Worm (Caenorhabditis elegans) whole organism, L1 larva: ENCODE data around the gene svop-1.

Source experiments
- aha-1 ChIP-seq: fragments of 150-350 bp; optimal IDR thresholded peaks from 2 replicates; lab custom pipeline; 2014; ENCODE audit warnings: missing biosample characterization, missing genetic modification characterization
- blmp-1 ChIP-seq: fragments of 150-350 bp; optimal IDR thresholded peaks from 2 replicates; lab custom pipeline; 2014; ENCODE audit warnings: missing biosample characterization, missing genetic modification characterization
- ceh-63 ChIP-seq: fragments of 200-800 bp; sonication (Bioruptor generic); optimal IDR thresholded peaks from 2 replicates; lab custom pipeline; 2018; ENCODE audit warnings: mild to moderate bottlenecking, missing genetic modification characterization, missing compliant biosample characterization
- ceh-82 ChIP-seq, 3 experiments: fragments of 150-350 bp in 1 of 3; sonication (generic microtip) in 2 of 3; optimal IDR thresholded peaks; 2 replicates each; lab custom pipeline; 2014 to 2017; ENCODE audit warnings: missing biosample characterization in 3 of 3, missing genetic modification characterization in 3 of 3
- ceh-90 ChIP-seq: sonication (generic microtip); optimal IDR thresholded peaks from 2 replicates; lab custom pipeline; 2016; ENCODE audit warnings: missing genetic modification characterization, missing compliant biosample characterization
- ces-1 ChIP-seq: fragments of 150-350 bp; optimal IDR thresholded peaks from 2 replicates; lab custom pipeline; 2014; ENCODE audit warnings: missing biosample characterization, missing genetic modification reagents, missing genetic modification characterization
- dpl-1 ChIP-seq, 3 experiments: fragments of 150-350 bp in 2 of 3; sonication (generic microtip) in 1 of 3; optimal IDR thresholded peaks; 2 replicates each; lab custom pipeline; 2014 to 2017; ENCODE audit warnings: missing biosample characterization in 3 of 3, missing genetic modification characterization in 3 of 3, missing genetic modification reagents in 3 of 3
- efl-1 ChIP-seq, 4 experiments: fragments of 150-350 bp; optimal IDR thresholded peaks in 3 of 4; peaks in 1 of 4; 1 replicate in 1 of 4; 2 replicates in 3 of 4; lab custom pipeline; 2014; ENCODE audit warnings: missing biosample characterization in 2 of 4, missing genetic modification characterization in 2 of 4, missing genetic modification reagents in 2 of 4
- efl-3 ChIP-seq: fragments of 200-800 bp; sonication (Bioruptor generic); optimal IDR thresholded peaks from 2 replicates; lab custom pipeline; 2018; ENCODE audit warnings: mild to moderate bottlenecking, missing genetic modification characterization, missing compliant biosample characterization
- elt-3 ChIP-seq, 6 experiments: fragments of 150-350 bp in 1 of 6; sonication (generic microtip); optimal IDR thresholded peaks; 2 replicates each; lab custom pipeline; 2017 to 2018; ENCODE audit warnings: missing biosample characterization in 6 of 6, missing genetic modification characterization in 6 of 6, inconsistent platforms in 1 of 6
- fkh-10 ChIP-seq: sonication (generic microtip); optimal IDR thresholded peaks from 2 replicates; lab custom pipeline; 2017; ENCODE audit warnings: missing biosample characterization, missing genetic modification reagents, missing genetic modification characterization
- fkh-4 ChIP-seq: sonication (generic microtip); optimal IDR thresholded peaks from 2 replicates; lab custom pipeline; 2016; ENCODE audit warnings: missing compliant biosample characterization, missing genetic modification characterization, borderline replicate concordance
- hlh-4 ChIP-seq: sonication (generic microtip); optimal IDR thresholded peaks from 2 replicates; lab custom pipeline; 2016; ENCODE audit warnings: mild to moderate bottlenecking, missing genetic modification characterization, missing compliant biosample characterization
- hpl-2 ChIP-seq: fragments of 150-350 bp; optimal IDR thresholded peaks from 2 replicates; lab custom pipeline; 2014; ENCODE audit warnings: missing biosample characterization, missing genetic modification reagents, missing genetic modification characterization
- irx-1 ChIP-seq: sonication (generic microtip); optimal IDR thresholded peaks from 2 replicates; lab custom pipeline; 2016; ENCODE audit warnings: missing genetic modification characterization, missing compliant biosample characterization
- lin-13 ChIP-seq: fragments of 150-350 bp; optimal IDR thresholded peaks from 2 replicates; lab custom pipeline; 2014; ENCODE audit warnings: missing biosample characterization, missing genetic modification reagents, missing genetic modification characterization
- lin-14 ChIP-seq: fragments of 200-800 bp; sonication (Bioruptor generic); optimal IDR thresholded peaks from 2 replicates; lab custom pipeline; 2018; ENCODE audit warnings: mild to moderate bottlenecking, missing genetic modification characterization, moderate library complexity, missing compliant biosample characterization
- lin-15B ChIP-seq: fragments of 150-350 bp; sonication (generic microtip); optimal IDR thresholded peaks from 3 replicates; lab custom pipeline; 2014; ENCODE audit warnings: missing biosample characterization, missing genetic modification characterization
- lsy-2 ChIP-seq, 2 experiments: fragments of 150-350 bp; optimal IDR thresholded peaks; 2 replicates each; lab custom pipeline; 2014; ENCODE audit warnings: missing biosample characterization in 2 of 2, missing genetic modification characterization in 2 of 2
- mef-2 ChIP-seq: fragments of 150-350 bp; optimal IDR thresholded peaks from 2 replicates; lab custom pipeline; 2014; ENCODE audit warnings: missing biosample characterization, missing genetic modification characterization
- mep-1 ChIP-seq: fragments of 150-350 bp; optimal IDR thresholded peaks from 2 replicates; lab custom pipeline; 2014; ENCODE audit warnings: missing biosample characterization, missing genetic modification characterization
- nhr-12 ChIP-seq: sonication (generic microtip); optimal IDR thresholded peaks from 2 replicates; lab custom pipeline; 2017; ENCODE audit warnings: missing biosample characterization, missing genetic modification characterization
- nhr-19 ChIP-seq: fragments of 200-800 bp; sonication (Bioruptor generic); conservative IDR thresholded peaks from 2 replicates; pipeline ENCODE4 v1.3.6; 2022; ENCODE audit warnings: missing genetic modification characterization, missing compliant biosample characterization
- nhr-20 ChIP-seq: sonication (generic microtip); optimal IDR thresholded peaks from 2 replicates; lab custom pipeline; 2016; ENCODE audit warnings: mild to moderate bottlenecking, missing genetic modification characterization, missing compliant biosample characterization
- nhr-237 ChIP-seq: fragments of 150-350 bp; optimal IDR thresholded peaks from 2 replicates; lab custom pipeline; 2014; ENCODE audit warnings: missing biosample characterization, missing genetic modification characterization
- nhr-47 ChIP-seq: sonication (generic microtip); optimal IDR thresholded peaks from 2 replicates; lab custom pipeline; 2016; ENCODE audit warnings: mild to moderate bottlenecking, missing genetic modification characterization, moderate library complexity, missing compliant biosample characterization
- nhr-71 ChIP-seq: sonication (generic microtip); optimal IDR thresholded peaks from 2 replicates; lab custom pipeline; 2016; ENCODE audit warnings: mild to moderate bottlenecking, missing genetic modification characterization, moderate library complexity, missing compliant biosample characterization
- nhr-76 ChIP-seq: sonication (generic microtip); optimal IDR thresholded peaks from 2 replicates; lab custom pipeline; 2017; ENCODE audit warnings: missing biosample characterization, missing genetic modification characterization
- nhr-77 ChIP-seq: fragments of 150-350 bp; optimal IDR thresholded peaks from 2 replicates; lab custom pipeline; 2014; ENCODE audit warnings: missing biosample characterization, missing genetic modification characterization
- nhr-85 ChIP-seq: sonication (generic microtip); peaks from one replicate; lab custom pipeline; 2016; ENCODE audit warnings: missing genetic modification characterization, inconsistent platforms, missing compliant biosample characterization
- pqm-1 ChIP-seq: sonication (generic microtip); optimal IDR thresholded peaks from 3 replicates; lab custom pipeline; 2017; ENCODE audit warnings: missing biosample characterization, missing genetic modification characterization
- skn-1 ChIP-seq: fragments of 150-350 bp; optimal IDR thresholded peaks from 2 replicates; lab custom pipeline; 2014; ENCODE audit warnings: missing biosample characterization, missing genetic modification characterization
- snpc-4 ChIP-seq: fragments of 150-350 bp; optimal IDR thresholded peaks from 2 replicates; lab custom pipeline; 2014; ENCODE audit warnings: missing biosample characterization, missing genetic modification characterization
- snu-23 ChIP-seq: sonication (generic microtip); optimal IDR thresholded peaks from 2 replicates; lab custom pipeline; 2016; ENCODE audit warnings: missing genetic modification characterization, missing compliant biosample characterization
- sox-4 ChIP-seq: sonication (generic microtip); optimal IDR thresholded peaks from 2 replicates; lab custom pipeline; 2016; ENCODE audit warnings: missing genetic modification characterization, missing compliant biosample characterization
- sup-37 ChIP-seq: fragments of 200-800 bp; sonication (Bioruptor generic); optimal IDR thresholded peaks from 2 replicates; lab custom pipeline; 2018; ENCODE audit warnings: mild to moderate bottlenecking, missing genetic modification characterization, missing compliant biosample characterization
- unc-62 ChIP-seq: fragments of 150-350 bp; optimal IDR thresholded peaks from 2 replicates; lab custom pipeline; 2014; ENCODE audit warnings: missing biosample characterization, missing genetic modification reagents, missing genetic modification characterization
- unc-98 ChIP-seq: fragments of 200-800 bp; sonication (Bioruptor generic); IDR thresholded peaks from 2 replicates; pipeline ENCODE4 v1.3.6; 2022; ENCODE audit warnings: missing genetic modification characterization, missing compliant biosample characterization
- vab-15 ChIP-seq: sonication (generic microtip); optimal IDR thresholded peaks from 2 replicates; lab custom pipeline; 2017; ENCODE audit warnings: missing genotype, mild to moderate bottlenecking, missing genetic modification characterization, missing compliant biosample characterization
- xbp-1 ChIP-seq: sonication (generic microtip); optimal IDR thresholded peaks from 2 replicates; lab custom pipeline; 2016; ENCODE audit warnings: missing genetic modification characterization, missing compliant biosample characterization
- zag-1 ChIP-seq: fragments of 150-350 bp; optimal IDR thresholded peaks from 2 replicates; lab custom pipeline; 2014; ENCODE audit warnings: missing biosample characterization, missing genetic modification characterization
- ztf-4 ChIP-seq: fragments of 150-350 bp; optimal IDR thresholded peaks from 2 replicates; lab custom pipeline; 2014; ENCODE audit warnings: missing biosample characterization, missing genetic modification characterization

The svop-1 gene

ce11 chrIII:8926512-8926911 is 41.2 kb upstream of the svop-1 start (continued):
- peak; percentile 20 for TF ChIP-seq snu-23 (GFP tag; lab: Kevin White, UChicago)
- no peak for TF ChIP-seq skn-1 (tag; lab: Kevin White, UChicago)
- no peak for TF ChIP-seq fkh-4
- TF ChIP-seq unc-62, result no peak
- TF ChIP-seq zag-1 (tag; lab: Kevin White, UChicago), result no peak
- TF ChIP-seq lin-13, result no peak
- TF ChIP-seq nhr-76 (tag; lab: Kevin White, UChicago), result no peak
- no peak for TF ChIP-seq sup-37 (GFP tag; lab: Kevin White, UChicago)
- no peak for TF ChIP-seq vab-15
- peak; percentile 87 for TF ChIP-seq blmp-1 (tag; lab: Kevin White, UChicago)
- TF ChIP-seq nhr-19 (GFP tag; lab: Robert Waterston, UW), result no peak

DNA sequence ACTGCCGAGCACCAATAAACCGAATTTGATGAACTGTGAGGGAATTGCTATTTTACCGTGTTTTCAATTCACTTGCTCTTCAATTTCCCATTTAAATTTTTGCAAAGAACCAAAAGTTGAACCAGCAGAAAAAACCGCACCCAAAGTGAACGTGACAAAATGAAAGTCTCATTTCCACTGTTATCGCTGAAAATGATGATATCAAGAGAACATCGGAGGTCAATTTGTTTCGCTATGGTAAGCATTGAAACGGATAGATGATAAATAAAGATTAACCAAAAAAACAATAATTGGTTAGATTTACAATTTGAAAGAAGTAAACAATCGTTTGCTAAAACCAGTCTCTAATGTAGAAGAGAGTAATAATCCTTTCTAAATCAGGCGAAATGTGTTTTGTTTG is 40.3 kb upstream of the svop-1 start:
- TF ChIP-seq sox-4 (no peak), blmp-1 (tag; lab: Kevin White, UChicago) (peak; percentile 31), nhr-85 (tag; lab: Kevin White, UChicago) (peak; percentile 51), nhr-47 (no peak), nhr-19 (GFP tag; lab: Robert Waterston, UW) (no peak), mep-1 (no peak), ztf-4 (tag; lab: Kevin White, UChicago) (no peak), ceh-63 (GFP tag; lab: Kevin White, UChicago) (no peak), nhr-237 (tag; lab: Kevin White, UChicago) (no peak), nhr-20 (no peak), aha-1 (no peak)
- TF ChIP-seq, all 84 proteins: peak for 2

- TF ChIP-seq ces-1, result no peak
- no peak for TF ChIP-seq hlh-4 (tag; lab: Kevin White, UChicago)
- TF ChIP-seq nhr-19 (GFP tag; lab: Robert Waterston, UW), result no peak
- no peak for TF ChIP-seq zag-1 (tag; lab: Kevin White, UChicago)
- no peak for TF ChIP-seq unc-62
- no peak for TF ChIP-seq nhr-12 (tag; lab: Kevin White, UChicago)
- TF ChIP-seq ceh-82 (tag; optimal IDR thresholded peaks at IDR 0.05; lab: Kevin White, UChicago), result no peak
- no peak for TF ChIP-seq xbp-1 (tag; lab: Kevin White, UChicago)
- no peak for TF ChIP-seq unc-98 (GFP tag; lab: Robert Waterston, UW)
- TF ChIP-seq nhr-85 (tag; lab: Kevin White, UChicago), result no peak
- no peak for TF ChIP-seq efl-1 (optimal IDR thresholded peaks at IDR 0.05; lab: Kevin White, UChicago)
- TF ChIP-seq efl-1 (GFP tag; optimal IDR thresholded peaks at IDR 0.05 in 1 of 2; lab: Kevin White, UChicago), result no peak
- no peak for TF ChIP-seq pqm-1
- no peak for TF ChIP-seq lin-15B (tag; lab: Kevin White, UChicago)
- TF ChIP-seq efl-3 (GFP tag; lab: Kevin White, UChicago), result no peak
- TF ChIP-seq fkh-10, result no peak
- no peak for TF ChIP-seq mef-2 (tag; lab: Kevin White, UChicago)
- TF ChIP-seq fkh-4, result no peak
- no peak for TF ChIP-seq nhr-77 (tag; lab: Kevin White, UChicago)
- no peak for TF ChIP-seq snu-23 (GFP tag; lab: Kevin White, UChicago)
Measured at ce11 chrIII:8923937-8924336, 38.6 kb upstream of the svop-1 start, which contains the start of gene ZK637.12. ZK637.12 (plus strand) TSS chrIII:8924237.

DNA sequence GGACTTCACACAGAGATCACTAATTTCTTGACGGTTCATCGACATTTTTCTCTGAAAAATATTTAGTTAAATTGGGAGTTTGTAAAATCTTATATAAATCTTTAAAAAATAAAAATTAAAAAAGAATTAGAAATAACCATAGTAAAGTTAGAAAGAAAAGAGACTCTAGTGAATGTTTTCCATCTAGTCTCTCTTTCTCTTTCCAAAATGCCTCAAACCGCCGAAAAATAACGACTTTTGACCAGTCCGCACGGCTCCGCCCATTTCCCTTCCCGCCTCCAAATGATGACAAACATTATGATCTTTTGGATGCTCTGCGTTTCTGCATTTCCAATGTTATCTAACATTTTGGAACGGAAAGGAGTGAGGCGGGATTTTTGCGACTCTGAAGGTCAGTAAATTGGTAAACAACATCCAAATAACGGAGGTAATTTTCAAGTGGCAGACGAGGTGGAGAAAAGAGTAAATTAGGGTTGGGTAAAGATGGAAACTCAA is 38.0 kb upstream of the svop-1 start, which contains the start of gene glb-1:
TSS of gene glb-1 (minus strand) at position 51 of the 495 bp plus-strand sequence.
- TF ChIP-seq skn-1 (tag; lab: Kevin White, UChicago) (peak; percentile 85), blmp-1 (tag; lab: Kevin White, UChicago) (peak; percentile 69), dpl-1 (GFP tag; optimal IDR thresholded peaks at IDR 0.05; lab: Kevin White, UChicago) (peak in 2 of 3 experiments; percentile 8 to 25), ceh-90 (no peak), mep-1 (peak; percentile 35), snpc-4 (no peak), lsy-2 (tag; optimal IDR thresholded peaks at IDR 0.05; lab: Kevin White, UChicago) (peak; percentile 17), snu-23 (GFP tag; lab: Kevin White, UChicago) (peak; percentile 30), irx-1 (tag; lab: Kevin White, UChicago) (no peak), nhr-85 (tag; lab: Kevin White, UChicago) (peak; percentile 81), nhr-71 (tag; lab: Kevin White, UChicago) (peak; percentile 3), elt-3 (tag; optimal IDR thresholded peaks at IDR 0.05; lab: Kevin White, UChicago) (peak in 1 of 6 experiments; percentile 3), nhr-20 (peak; percentile 67), lin-14 (GFP tag; lab: Kevin White, UChicago) (peak; percentile 72), efl-1 (optimal IDR thresholded peaks at IDR 0.05; lab: Kevin White, UChicago) (peak in 1 of 2 experiments; percentile 2), efl-1 (GFP tag; optimal IDR thresholded peaks at IDR 0.05 in 1 of 2; lab: Kevin White, UChicago) (no peak), hpl-2 (GFP tag; lab: Kevin White, UChicago) (no peak), nhr-77 (tag; lab: Kevin White, UChicago) (no peak)
